Fruit fly (Drosophila melanogaster): ENCODE results near the gene CG4408.

The CG4408 gene

DNA sequence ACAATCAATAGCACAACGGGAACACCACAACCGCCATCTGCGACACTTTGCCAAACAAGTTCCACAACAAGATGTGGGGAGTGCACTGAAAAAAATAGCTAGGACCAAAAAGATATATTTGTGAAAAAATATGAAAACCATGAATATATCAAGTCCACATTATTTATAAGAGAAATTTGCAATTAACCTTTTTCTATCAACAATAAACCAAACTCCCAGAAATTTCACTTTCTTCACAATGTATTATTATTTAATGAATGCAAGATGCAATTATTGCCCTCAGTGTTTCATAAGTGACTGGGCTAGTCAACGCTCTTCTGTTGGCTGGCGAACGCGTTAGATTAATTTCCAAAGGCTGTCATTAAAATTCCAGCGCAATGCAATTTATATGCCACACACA is 32.3 kb upstream of the CG4408 start (continued):
- TF ChIP-seq wdn (GFP tag; IDR thresholded peaks at IDR 0.05) (no peak), phol (tag; optimal IDR thresholded peaks at IDR 0.05) (peak; percentile 20), Dip2 (GFP tag; IDR thresholded peaks at IDR 0.05) (no peak)

DNA sequence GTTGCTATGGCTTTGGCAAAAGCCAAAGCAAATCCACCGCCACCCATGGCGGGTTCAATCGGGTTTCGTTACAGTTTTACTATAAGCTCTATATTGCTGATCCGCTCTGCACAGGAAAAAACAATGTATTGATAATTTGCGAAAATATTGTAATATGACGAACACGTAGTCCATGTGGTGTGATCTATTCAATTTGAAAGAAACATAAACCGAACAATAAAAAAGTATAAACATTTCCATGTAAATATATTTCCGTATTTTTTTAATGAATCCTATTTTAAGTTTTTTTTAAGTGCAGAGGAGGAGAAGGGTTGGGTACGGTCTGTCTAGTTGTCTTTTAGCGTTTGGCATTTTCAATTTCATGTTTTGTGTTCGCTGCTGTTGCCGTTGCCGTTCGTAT is 30.1 kb upstream of the CG4408 start:
- TF ChIP-seq CG6813 (GFP tag; optimal IDR thresholded peaks at IDR 0.05) (no peak), sens (GFP tag) (peak; percentile 19), Drgx (GFP tag; IDR thresholded peaks at IDR 0.05) (peak; percentile 16; the same call in 1 of the 2 replicates), Hand (GFP tag; optimal IDR thresholded peaks at IDR 0.05) (no peak)

DNA sequence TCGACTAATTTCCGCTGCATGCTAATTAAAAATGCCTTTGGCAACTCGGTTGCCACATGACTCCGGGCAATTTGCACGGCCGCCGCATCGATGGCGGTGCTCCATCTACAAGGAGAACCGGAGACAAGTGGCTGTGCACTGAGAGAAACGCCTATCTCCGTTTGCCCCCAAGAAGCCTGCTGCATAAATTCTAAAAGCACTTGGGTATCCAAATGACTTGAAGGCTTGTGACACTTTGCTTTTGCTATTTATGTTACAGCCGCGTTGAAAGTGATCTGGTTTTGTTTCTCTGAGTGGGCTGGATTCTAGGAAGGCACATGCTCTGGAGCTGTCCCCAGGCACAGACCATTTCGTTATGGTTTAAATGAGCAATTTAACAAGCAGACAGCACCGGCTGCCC is 28.9 kb upstream of the CG4408 start:
- TF ChIP-seq B-H1 (GFP tag; IDR thresholded peaks at IDR 0.05) (no peak), CG6813 (GFP tag; optimal IDR thresholded peaks at IDR 0.05) (no peak), chinmo (GFP tag; IDR thresholded peaks at IDR 0.05; ENCODE audit: partially characterized antibody) (no peak), Ets65A (GFP tag) (no peak), bsh (GFP tag; optimal IDR thresholded peaks at IDR 0.05) (peak in 1 of 2 experiments; percentile 25), ro (GFP tag; IDR thresholded peaks at IDR 0.05) (no peak), Drgx (GFP tag; IDR thresholded peaks at IDR 0.05) (0 out of 2 replicates have a peak, but pooled peaks have one; percentile 16)

DNA sequence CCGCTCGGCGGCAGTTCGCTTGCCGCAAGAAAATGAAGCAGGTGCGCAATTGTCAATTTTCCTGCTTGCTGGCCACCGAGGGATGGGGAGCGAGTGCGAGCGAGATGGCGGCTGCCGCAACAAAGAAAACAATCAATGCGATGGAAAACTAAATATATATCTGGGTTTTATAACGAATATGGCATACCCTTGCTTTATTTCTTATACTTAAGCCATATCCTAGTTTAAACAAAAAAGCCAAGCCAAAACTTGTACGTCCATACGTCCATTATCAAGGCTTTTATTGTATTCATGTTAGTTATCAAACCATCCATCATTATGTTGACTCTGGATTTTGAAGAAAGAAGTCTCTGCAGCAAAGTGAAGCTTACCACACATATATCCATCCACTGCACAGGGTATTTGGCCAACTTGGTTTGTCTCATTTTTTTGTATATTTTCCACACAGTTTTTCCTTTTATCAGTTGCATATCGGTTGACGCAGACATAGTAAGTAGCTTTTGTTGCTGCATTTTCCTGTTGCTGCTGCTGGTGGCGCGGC is 27.5 kb upstream of the CG4408 start:
- TF ChIP-seq Optix (GFP tag; IDR thresholded peaks at IDR 0.05) (no peak), ftz-f1 (GFP tag; optimal IDR thresholded peaks at IDR 0.05) (no peak), unpg (GFP tag; optimal IDR thresholded peaks at IDR 0.05) (no peak), CG9609 (GFP tag; optimal IDR thresholded peaks at IDR 0.05) (no peak), ro (GFP tag; IDR thresholded peaks at IDR 0.05) (no peak), luna (GFP tag; optimal IDR thresholded peaks at IDR 0.05) (no peak), Jarid2 (GFP tag; optimal IDR thresholded peaks at IDR 0.05) (no peak)

DNA sequence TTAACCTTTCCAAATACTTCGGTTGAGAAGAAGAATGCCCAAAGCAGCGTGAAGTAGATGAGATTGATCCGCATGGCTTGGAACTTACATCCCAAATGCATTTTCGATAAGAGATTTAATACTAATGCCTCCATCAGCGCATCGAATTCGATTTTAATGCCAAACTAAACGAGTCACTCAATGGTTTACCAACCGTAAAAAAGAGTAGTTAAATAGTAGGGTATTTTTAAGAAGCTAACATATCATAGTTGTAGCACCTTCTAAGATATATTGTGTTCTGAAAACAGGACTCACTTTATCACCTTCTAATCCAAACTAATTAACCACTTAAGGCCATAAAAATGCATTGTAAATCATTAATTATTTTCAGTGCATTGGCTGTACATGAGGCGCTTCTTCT is 25.4 kb upstream of the CG4408 start, which contains the start of gene CG31515:
TSS of gene CG31515 (minus strand) at position 101 of the 400 bp plus-strand sequence.
- TF ChIP-seq CG4424 (GFP tag; optimal IDR thresholded peaks at IDR 0.05) (no peak), CG17328 (GFP tag; IDR thresholded peaks at IDR 0.05) (no peak), dpn (GFP tag; optimal IDR thresholded peaks at IDR 0.05) (no peak), dimm (GFP tag; IDR thresholded peaks at IDR 0.05) (no peak)

DNA sequence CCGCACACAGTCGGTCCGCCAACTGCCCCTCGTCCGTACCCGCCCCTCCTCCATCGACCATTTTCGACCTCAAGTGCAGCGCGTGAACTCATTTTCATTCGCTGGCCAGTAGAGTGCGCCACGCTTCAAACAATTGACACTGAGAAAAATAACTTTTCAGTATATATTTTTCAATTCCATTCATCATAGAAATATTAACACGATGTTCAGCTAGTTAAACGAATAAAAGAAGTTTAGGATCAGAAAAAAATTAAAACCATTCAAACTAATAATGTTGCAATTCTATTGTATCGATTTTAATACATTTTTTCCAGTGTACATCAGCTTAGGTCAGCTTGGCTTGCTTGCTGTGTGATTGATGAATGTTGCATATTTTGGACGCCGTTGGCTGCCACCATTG is 23.5 kb upstream of the CG4408 start:
- no peak for TF ChIP-seq lbe (GFP tag; optimal IDR thresholded peaks at IDR 0.05)
- TF ChIP-seq CG13287 (GFP tag; IDR thresholded peaks at IDR 0.05; ENCODE audit: partially characterized antibody): no peak
- peak; percentile 4 for TF ChIP-seq Antp (GFP tag; optimal IDR thresholded peaks at IDR 0.05)
- no peak for TF ChIP-seq CG7928 (GFP tag; optimal IDR thresholded peaks at IDR 0.05)
- TF ChIP-seq CG4730 (GFP tag; IDR thresholded peaks at IDR 0.05): no peak
- TF ChIP-seq CG1792 (GFP tag; optimal IDR thresholded peaks at IDR 0.05): peak; percentile 19
- TF ChIP-seq stc (GFP tag; IDR thresholded peaks at IDR 0.05): peak; percentile 39; the same call in 1 of the 2 replicates
- TF ChIP-seq Adf1 (GFP tag; IDR thresholded peaks at IDR 0.05): no peak
- no peak for TF ChIP-seq gfzf (GFP tag; optimal IDR thresholded peaks at IDR 0.05)
- TF ChIP-seq grn (GFP tag; optimal IDR thresholded peaks at IDR 0.05): no peak
- TF ChIP-seq Tbp (GFP tag; optimal IDR thresholded peaks at IDR 0.05): no peak
- no peak for TF ChIP-seq NC2β (GFP tag; optimal IDR thresholded peaks at IDR 0.05)
- TF ChIP-seq pnt (GFP tag; optimal IDR thresholded peaks at IDR 0.05): peak; percentile 26
- TF ChIP-seq CG17912 (GFP tag; optimal IDR thresholded peaks at IDR 0.05): no peak
- peak; percentile 76 for TF ChIP-seq dmrt99B (tag; optimal IDR thresholded peaks at IDR 0.05)
- no peak for TF ChIP-seq CG42726 (GFP tag; IDR thresholded peaks at IDR 0.05; ENCODE audit: partially characterized antibody)
- TF ChIP-seq D19B (GFP tag; optimal IDR thresholded peaks at IDR 0.05): no peak
- TF ChIP-seq schlank (tag; optimal IDR thresholded peaks at IDR 0.05): no peak
- TF ChIP-seq fd64A (GFP tag; optimal IDR thresholded peaks at IDR 0.05): no peak
- no peak for TF ChIP-seq fd3F (GFP tag; optimal IDR thresholded peaks at IDR 0.05)
- TF ChIP-seq croc (GFP tag; conservative IDR thresholded peaks at IDR 0.05): no peak

Measured in whole organism, embryonic.